Worm (Caenorhabditis elegans) whole organism, young adult: ENCODE results near the gene C47G2.4.

ENCODE experiments used
- B0035.1 ChIP-seq: sonication (generic microtip); optimal IDR thresholded peaks from 2 replicates; lab custom pipeline; 2016; ENCODE audit warnings: missing genetic modification characterization, mild to moderate bottlenecking, missing compliant biosample characterization, missing genotype, missing genetic modification reagents
- B0261.1 ChIP-seq: sonication (generic microtip); optimal IDR thresholded peaks from 2 replicates; lab custom pipeline; 2016; ENCODE audit warnings: mild to moderate bottlenecking, missing genetic modification characterization, moderate library complexity, missing compliant biosample characterization
- F33H1.4 ChIP-seq: fragments of 200-800 bp; sonication (Bioruptor generic); IDR thresholded peaks from 2 replicates; pipeline ENCODE4 v1.3.6; 2022; ENCODE audit warnings: missing genetic modification reagents, missing genetic modification characterization, missing compliant biosample characterization
- F37B4.10 ChIP-seq: fragments of 200-800 bp; sonication (Bioruptor generic); IDR thresholded peaks from 2 replicates; pipeline ENCODE4 v1.3.6; 2022; ENCODE audit warnings: missing genetic modification characterization, missing compliant biosample characterization
- F39B2.1 ChIP-seq: fragments of 200-800 bp; sonication (Bioruptor generic); IDR thresholded peaks from 2 replicates; pipeline ENCODE4 v1.3.6; 2022; ENCODE audit warnings: missing genetic modification reagents, missing genetic modification characterization, missing compliant biosample characterization
- F57C9.4 ChIP-seq: sonication (generic microtip); optimal IDR thresholded peaks from 2 replicates; lab custom pipeline; 2017; ENCODE audit warnings: mild to moderate bottlenecking, missing genetic modification characterization, missing compliant biosample characterization
- T07F8.4 ChIP-seq: sonication (generic microtip); optimal IDR thresholded peaks from 2 replicates; lab custom pipeline; 2016; ENCODE audit warnings: mild to moderate bottlenecking, missing genetic modification characterization, moderate library complexity, missing compliant biosample characterization
- Y53F4B.3 ChIP-seq: fragments of 200-800 bp; sonication (Bioruptor generic); IDR thresholded peaks from 2 replicates; pipeline ENCODE4 v1.3.6; 2022; ENCODE audit warnings: missing genetic modification reagents, missing genetic modification characterization, missing compliant biosample characterization
- Y79H2A.3 ChIP-seq: fragments of 200-800 bp; sonication (Bioruptor generic); conservative IDR thresholded peaks from 2 replicates; pipeline ENCODE4 v1.3.6; 2022; ENCODE audit warnings: missing genetic modification reagents, missing genetic modification characterization, missing compliant biosample characterization
- Y95B8A.8 ChIP-seq: fragments of 200-800 bp; sonication (Bioruptor generic); IDR thresholded peaks from 2 replicates; pipeline ENCODE4 v1.3.6; 2022; ENCODE audit warnings: missing genetic modification reagents, missing genetic modification characterization, missing compliant biosample characterization
- ZK185.1 ChIP-seq: sonication (generic microtip); optimal IDR thresholded peaks from 2 replicates; lab custom pipeline; 2016; ENCODE audit warnings: mild to moderate bottlenecking, missing genetic modification characterization, missing compliant biosample characterization; ENCODE audit not compliant: poor library complexity, severe bottlenecking
- akir-1 ChIP-seq: fragments of 200-800 bp; sonication (Bioruptor generic); optimal IDR thresholded peaks from 2 replicates; lab custom pipeline; 2018; ENCODE audit warnings: mild to moderate bottlenecking, missing genetic modification characterization, moderate library complexity, missing compliant biosample characterization
- attf-3 ChIP-seq: fragments of 200-800 bp; sonication (Bioruptor generic); conservative IDR thresholded peaks from 2 replicates; pipeline ENCODE4 v1.3.6; 2022; ENCODE audit warnings: missing genetic modification reagents, missing genetic modification characterization, missing compliant biosample characterization
- attf-5 ChIP-seq: fragments of 200-800 bp; sonication (Bioruptor generic); optimal IDR thresholded peaks from 2 replicates; lab custom pipeline; 2018; ENCODE audit warnings: mild to moderate bottlenecking, missing genetic modification characterization, missing compliant biosample characterization
- bed-1 ChIP-seq: fragments of 200-800 bp; sonication (Bioruptor generic); IDR thresholded peaks from 2 replicates; pipeline ENCODE4 v1.3.6; 2022; ENCODE audit warnings: missing genetic modification reagents, missing genetic modification characterization, missing compliant biosample characterization
- ceh-27 ChIP-seq: fragments of 200-800 bp; sonication (Bioruptor generic); optimal IDR thresholded peaks from 2 replicates; lab custom pipeline; 2018; ENCODE audit warnings: mild to moderate bottlenecking, missing genetic modification characterization, moderate library complexity, missing compliant biosample characterization
- ceh-58 ChIP-seq: fragments of 200-800 bp; sonication (Bioruptor generic); IDR thresholded peaks from 2 replicates; pipeline ENCODE4 v1.3.6; 2022; ENCODE audit warnings: missing genetic modification characterization, missing compliant biosample characterization
- egl-18 ChIP-seq: fragments of 200-800 bp; sonication (Bioruptor generic); IDR thresholded peaks from 2 replicates; pipeline ENCODE4 v1.3.6; 2022; ENCODE audit warnings: missing genetic modification reagents, missing genetic modification characterization, missing compliant biosample characterization
- egrh-3 ChIP-seq: fragments of 200-800 bp; sonication (Bioruptor generic); IDR thresholded peaks from 2 replicates; pipeline ENCODE4 v1.3.6; 2022; ENCODE audit warnings: missing genetic modification reagents, missing genetic modification characterization, missing compliant biosample characterization
- ekl-4 ChIP-seq: fragments of 200-800 bp; sonication (Bioruptor generic); IDR thresholded peaks from 2 replicates; pipeline ENCODE4 v1.3.6; 2022; ENCODE audit warnings: missing genetic modification reagents, missing genetic modification characterization, missing compliant biosample characterization
- hmg-1.2 ChIP-seq: fragments of 200-800 bp; sonication (Bioruptor generic); IDR thresholded peaks from 2 replicates; pipeline ENCODE4 v1.3.6; 2022; ENCODE audit warnings: missing genetic modification reagents, missing genetic modification characterization, missing compliant biosample characterization
- hmg-20 ChIP-seq: fragments of 200-800 bp; sonication (Bioruptor generic); IDR thresholded peaks from 2 replicates; pipeline ENCODE4 v1.3.6; 2022; ENCODE audit warnings: missing genetic modification reagents, missing genetic modification characterization, missing compliant biosample characterization
- hrde-1 ChIP-seq: sonication (generic microtip); optimal IDR thresholded peaks from 2 replicates; lab custom pipeline; 2016; ENCODE audit warnings: missing genetic modification characterization, mild to moderate bottlenecking, missing compliant biosample characterization, moderate library complexity, missing genotype, missing genetic modification reagents, borderline replicate concordance
- lsy-27 ChIP-seq: sonication (generic microtip); optimal IDR thresholded peaks from 2 replicates; lab custom pipeline; 2017; ENCODE audit warnings: missing genetic modification characterization, mild to moderate bottlenecking, missing compliant biosample characterization, antibody characterized with exemption, missing genotype, borderline replicate concordance; ENCODE audit not compliant: insufficient read depth
- madf-10 ChIP-seq: sonication (generic microtip); optimal IDR thresholded peaks from 2 replicates; lab custom pipeline; 2016; ENCODE audit warnings: mild to moderate bottlenecking, missing genetic modification characterization, missing compliant biosample characterization
- madf-3 ChIP-seq: fragments of 200-800 bp; sonication (Bioruptor generic); IDR thresholded peaks from 2 replicates; pipeline ENCODE4 v1.3.6; 2022; ENCODE audit warnings: missing genetic modification reagents, missing genetic modification characterization, missing compliant biosample characterization
- mel-28 ChIP-seq: sonication (generic microtip); optimal IDR thresholded peaks from 2 replicates; lab custom pipeline; 2016; ENCODE audit warnings: borderline replicate concordance, mild to moderate bottlenecking, missing genetic modification characterization, missing compliant biosample characterization
- mes-4 ChIP-seq: sonication (generic microtip); optimal IDR thresholded peaks from 2 replicates; lab custom pipeline; 2016; ENCODE audit warnings: missing genotype, missing genetic modification characterization, missing compliant biosample characterization
- nfya-1 ChIP-seq: sonication (generic microtip); optimal IDR thresholded peaks from 2 replicates; lab custom pipeline; 2017; ENCODE audit warnings: antibody characterized with exemption, missing compliant biosample characterization, missing genetic modification characterization, borderline replicate concordance; ENCODE audit not compliant: insufficient read depth
- nfya-2 ChIP-seq: fragments of 200-800 bp; sonication (Bioruptor generic); IDR thresholded peaks from 2 replicates; pipeline ENCODE4 v1.3.6; 2022; ENCODE audit warnings: missing genetic modification reagents, missing genetic modification characterization, missing compliant biosample characterization
- nhr-120 ChIP-seq: fragments of 200-800 bp; sonication (Bioruptor generic); IDR thresholded peaks from 2 replicates; pipeline ENCODE4 v1.3.6; 2022; ENCODE audit warnings: missing genetic modification characterization, missing compliant biosample characterization
- nhr-179 ChIP-seq: sonication (generic microtip); optimal IDR thresholded peaks from 2 replicates; lab custom pipeline; 2016; ENCODE audit warnings: mild to moderate bottlenecking, missing genetic modification characterization, missing compliant biosample characterization
- nhr-80 ChIP-seq: sonication (generic microtip); optimal IDR thresholded peaks from 2 replicates; lab custom pipeline; 2016; ENCODE audit warnings: missing genetic modification characterization, missing compliant biosample characterization
- nhr-90 ChIP-seq: sonication (generic microtip); optimal IDR thresholded peaks from 2 replicates; lab custom pipeline; 2016; ENCODE audit warnings: missing genotype, mild to moderate bottlenecking, missing genetic modification characterization, missing compliant biosample characterization
- rec-8 ChIP-seq, 2 experiments: sonication (generic microtip); optimal IDR thresholded peaks; 2 replicates each; lab custom pipeline; 2016; ENCODE audit warnings: mild to moderate bottlenecking in 2 of 2, missing genetic modification characterization in 2 of 2, missing genetic modification reagents in 2 of 2, missing genotype in 2 of 2, missing biosample characterization in 1 of 2, missing compliant biosample characterization in 1 of 2, moderate library complexity in 1 of 2
- snpc-1.1 ChIP-seq: sonication (generic microtip); optimal IDR thresholded peaks from 2 replicates; lab custom pipeline; 2017; ENCODE audit warnings: missing genetic modification characterization, mild to moderate bottlenecking, missing compliant biosample characterization, antibody characterized with exemption, moderate library complexity, missing genotype, missing genetic modification reagents; ENCODE audit not compliant: insufficient read depth
- snpc-1.3 ChIP-seq: sonication (generic microtip); optimal IDR thresholded peaks from 2 replicates; lab custom pipeline; 2017; ENCODE audit warnings: missing genetic modification characterization, mild to moderate bottlenecking, missing compliant biosample characterization, antibody characterized with exemption, moderate library complexity, missing genotype, missing genetic modification reagents; ENCODE audit not compliant: insufficient read depth
- snpc-3.4 ChIP-seq: sonication (generic microtip); optimal IDR thresholded peaks from 2 replicates; lab custom pipeline; 2017; ENCODE audit warnings: missing genetic modification characterization, mild to moderate bottlenecking, missing compliant biosample characterization, antibody characterized with exemption, moderate library complexity, missing genotype, missing genetic modification reagents
- somi-1 ChIP-seq: fragments of 200-800 bp; sonication (Bioruptor generic); optimal IDR thresholded peaks from 2 replicates; lab custom pipeline; 2018; ENCODE audit warnings: mild to moderate bottlenecking, missing genetic modification characterization, missing compliant biosample characterization
- zfh-2 ChIP-seq: fragments of 200-800 bp; sonication (Bioruptor generic); conservative IDR thresholded peaks from 2 replicates; pipeline ENCODE4 v1.3.6; 2022; ENCODE audit warnings: missing genetic modification reagents, missing genetic modification characterization, missing compliant biosample characterization
- zim-3 ChIP-seq: sonication (generic microtip); optimal IDR thresholded peaks from 2 replicates; lab custom pipeline; 2017; ENCODE audit warnings: mild to moderate bottlenecking, missing genetic modification characterization, moderate library complexity, missing compliant biosample characterization
- ztf-22 ChIP-seq: fragments of 200-800 bp; sonication (Bioruptor generic); optimal IDR thresholded peaks from 2 replicates; lab custom pipeline; 2018; ENCODE audit warnings: mild to moderate bottlenecking, missing genetic modification characterization, moderate library complexity, missing compliant biosample characterization
- ztf-25 ChIP-seq: fragments of 200-800 bp; sonication (Bioruptor generic); IDR thresholded peaks from 2 replicates; pipeline ENCODE4 v1.3.6; 2022; ENCODE audit warnings: missing genetic modification reagents, missing genetic modification characterization, missing compliant biosample characterization
- ztf-26 ChIP-seq: sonication (generic microtip); optimal IDR thresholded peaks from 2 replicates; lab custom pipeline; 2017; ENCODE audit warnings: missing genetic modification characterization, missing compliant biosample characterization
- ztf-3 ChIP-seq: fragments of 200-800 bp; sonication (Bioruptor generic); optimal IDR thresholded peaks from 2 replicates; lab custom pipeline; 2018; ENCODE audit warnings: mild to moderate bottlenecking, missing genetic modification characterization, missing compliant biosample characterization

C47G2.4 gene

DNA sequence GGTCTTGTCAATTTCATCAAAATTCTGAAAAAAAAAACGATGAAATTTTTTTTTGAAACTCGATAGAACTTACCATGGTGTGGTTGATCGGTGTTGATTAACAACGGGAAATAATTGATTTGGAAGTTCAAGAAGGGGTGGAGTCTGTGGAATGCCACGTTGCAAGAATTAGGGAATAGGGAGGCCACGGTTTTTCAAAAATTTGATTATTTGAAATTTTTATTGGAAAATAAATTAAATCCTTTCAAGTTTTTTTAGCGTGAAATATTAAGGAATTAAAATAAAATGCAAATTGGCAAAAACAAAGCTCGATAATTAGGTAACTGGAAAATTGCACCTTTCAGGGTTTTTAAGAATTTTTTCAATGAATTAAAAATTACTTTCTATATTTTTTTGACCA, 46.1 kb upstream of the C47G2.4 start, which contains the start of gene rmd-3:
Gene rmd-3, minus strand, starts transcription at position 101 of the 400 bp plus-strand sequence.
- TF ChIP-seq nhr-120, result no peak
- no peak for TF ChIP-seq somi-1 (GFP tag; lab: Kevin White, UChicago)
- TF ChIP-seq egl-18 (GFP tag; lab: Robert Waterston, UW), result no peak
- TF ChIP-seq nhr-90 (tag; lab: Kevin White, UChicago), result no peak
- TF ChIP-seq ztf-3 (GFP tag; lab: Kevin White, UChicago), result no peak
- no peak for TF ChIP-seq lsy-27 (tag; lab: Kevin White, UChicago)
- TF ChIP-seq zim-3 (tag; lab: Kevin White, UChicago), result no peak
- TF ChIP-seq nhr-179 (tag; lab: Kevin White, UChicago), result no peak
- TF ChIP-seq ztf-26 (tag; lab: Kevin White, UChicago), result no peak
- no peak for TF ChIP-seq F37B4.10 (GFP tag; lab: Robert Waterston, UW)
- TF ChIP-seq rec-8 (tag; optimal IDR thresholded peaks at IDR 0.05; lab: Kevin White, UChicago), result no peak
- TF ChIP-seq nfya-1, result no peak
- no peak for TF ChIP-seq attf-5 (GFP tag; lab: Kevin White, UChicago)
- no peak for TF ChIP-seq zfh-2

DNA sequence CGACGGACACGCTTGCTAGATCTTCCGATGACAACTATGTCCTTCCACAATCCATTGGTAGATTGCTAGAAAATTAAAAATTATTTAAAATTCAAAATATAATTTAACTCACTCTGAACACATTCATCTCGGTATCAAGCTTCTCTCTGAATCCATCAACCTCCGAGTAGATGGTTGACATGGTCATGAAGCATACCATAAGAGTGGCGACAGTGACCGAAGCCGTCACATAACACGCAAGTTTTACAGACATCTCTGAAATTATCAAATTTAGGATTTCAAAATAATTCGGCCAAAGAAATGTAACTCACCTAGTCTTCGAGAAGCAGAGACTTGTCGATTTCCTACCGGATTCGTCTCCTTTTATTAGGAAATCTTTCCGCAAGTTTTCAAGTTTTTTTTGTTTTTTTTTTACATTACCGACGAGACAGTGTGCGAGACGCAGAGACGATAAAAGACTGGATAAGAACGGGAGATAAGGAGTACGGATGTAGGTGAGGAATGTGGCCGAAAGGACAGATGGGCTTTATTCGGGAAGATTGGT, 44.2 kb upstream of the C47G2.4 start, which contains the start of gene sqt-1:
Gene sqt-1, minus strand, starts transcription at position 341 of the 544 bp plus-strand sequence.
- TF ChIP-seq nhr-80 (tag; lab: Kevin White, UChicago) (no peak), F57C9.4 (no peak), madf-10 (tag; lab: Kevin White, UChicago) (no peak), B0035.1 (tag; lab: Kevin White, UChicago) (no peak), Y95B8A.8 (GFP tag; lab: Robert Waterston, UW) (no peak), F33H1.4 (no peak), snpc-3.4 (tag; lab: Kevin White, UChicago) (no peak), snpc-1.3 (tag; lab: Kevin White, UChicago) (no peak), egrh-3 (no peak), madf-3 (no peak), Y53F4B.3 (GFP tag; lab: Robert Waterston, UW) (no peak), mes-4 (no peak), ceh-27 (GFP tag; lab: Kevin White, UChicago) (no peak), ZK185.1 (no peak), Y79H2A.3 (no peak), hmg-1.2 (no peak), snpc-1.1 (tag; lab: Kevin White, UChicago) (no peak), ekl-4 (GFP tag; lab: Robert Waterston, UW) (no peak), hmg-20 (GFP tag; lab: Robert Waterston, UW) (no peak), ztf-25 (GFP tag; lab: Robert Waterston, UW) (no peak)

DNA sequence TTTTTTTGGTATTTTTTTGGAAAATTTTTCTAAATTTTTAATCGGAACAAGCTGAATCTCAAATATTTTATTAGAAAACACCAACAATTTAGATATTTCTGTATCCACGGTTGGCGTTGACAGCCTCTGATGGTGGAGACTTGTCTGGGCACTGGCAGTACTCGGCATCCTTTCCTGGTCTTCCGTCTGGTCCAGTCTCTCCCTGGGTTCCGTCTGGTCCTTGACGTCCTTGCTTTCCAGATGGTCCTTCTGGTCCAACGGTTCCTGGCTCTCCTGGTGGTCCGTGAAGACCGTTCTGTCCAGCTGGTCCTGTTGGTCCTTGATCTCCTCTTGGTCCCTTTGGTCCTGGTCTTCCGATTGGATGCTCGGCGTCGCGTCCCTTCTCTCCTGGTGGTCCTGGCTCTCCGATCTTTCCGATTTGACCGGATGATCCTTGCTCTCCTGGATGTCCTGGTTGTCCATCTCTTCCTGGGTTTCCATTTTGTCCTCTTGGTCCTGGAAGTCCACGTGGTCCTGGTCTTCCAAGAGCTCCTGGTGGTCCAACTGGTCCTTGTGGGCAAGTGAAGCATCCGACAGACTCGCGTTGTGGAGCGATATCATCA, 43.3 kb upstream of the C47G2.4 start:
- TF ChIP-seq nhr-80 (tag; lab: Kevin White, UChicago) (no peak), zfh-2 (peak; percentile 81), F39B2.1 (GFP tag; lab: Robert Waterston, UW) (no peak), mel-28 (tag; lab: Kevin White, UChicago) (no peak), ceh-58 (GFP tag; lab: Robert Waterston, UW) (no peak), attf-3 (GFP tag; lab: Robert Waterston, UW) (no peak), bed-1 (GFP tag; lab: Robert Waterston, UW) (0 out of 2 replicates have a peak, but pooled peaks have one; percentile 20), attf-5 (GFP tag; lab: Kevin White, UChicago) (no peak), nhr-90 (tag; lab: Kevin White, UChicago) (no peak), akir-1 (GFP tag; lab: Kevin White, UChicago) (no peak), egrh-3 (peak; percentile 8; the same call in 1 of the 2 replicates), T07F8.4 (tag; lab: Kevin White, UChicago) (no peak), ztf-22 (GFP tag; lab: Kevin White, UChicago) (no peak), B0261.1 (no peak), nfya-2 (GFP tag; lab: Robert Waterston, UW) (no peak), hrde-1 (tag; lab: Kevin White, UChicago) (no peak)
